Worm (Caenorhabditis elegans) whole organism, L4 larva: ENCODE measurements around the gene atf-4.

Source experiments
- F44E2.7 ChIP-seq: fragments of 200-800 bp; sonication (Bioruptor generic); IDR thresholded peaks from 2 replicates; pipeline ENCODE4 v2.1.2; 2022; ENCODE audit warnings: missing genetic modification characterization, missing compliant biosample characterization
- ZK337.2 ChIP-seq: fragments of 200-800 bp; sonication (Bioruptor generic); IDR thresholded peaks from 2 replicates; pipeline ENCODE4 v1.3.6; 2022; ENCODE audit warnings: missing genetic modification reagents, missing genetic modification characterization, missing compliant biosample characterization
- daf-12 ChIP-seq: fragments of 150-350 bp; optimal IDR thresholded peaks from 2 replicates; lab custom pipeline; 2014; ENCODE audit warnings: missing biosample characterization, missing genetic modification reagents, missing genetic modification characterization
- lin-39 ChIP-seq: fragments of 150-350 bp; optimal IDR thresholded peaks from 2 replicates; lab custom pipeline; 2014; ENCODE audit warnings: missing biosample characterization, missing genetic modification reagents, missing genetic modification characterization
- nhr-237 ChIP-seq: sonication (generic microtip); optimal IDR thresholded peaks from 2 replicates; lab custom pipeline; 2017; ENCODE audit warnings: missing biosample characterization, missing genetic modification characterization
- nhr-25 ChIP-seq: sonication (generic microtip); optimal IDR thresholded peaks from 2 replicates; lab custom pipeline; 2017; ENCODE audit warnings: missing genetic modification characterization, mild to moderate bottlenecking, missing compliant biosample characterization, antibody characterized with exemption, moderate library complexity, borderline replicate concordance; ENCODE audit not compliant: insufficient read depth
- nhr-48 ChIP-seq: sonication (generic microtip); optimal IDR thresholded peaks from 2 replicates; lab custom pipeline; 2016; ENCODE audit warnings: mild to moderate bottlenecking, missing genetic modification characterization, missing compliant biosample characterization

DNA sequence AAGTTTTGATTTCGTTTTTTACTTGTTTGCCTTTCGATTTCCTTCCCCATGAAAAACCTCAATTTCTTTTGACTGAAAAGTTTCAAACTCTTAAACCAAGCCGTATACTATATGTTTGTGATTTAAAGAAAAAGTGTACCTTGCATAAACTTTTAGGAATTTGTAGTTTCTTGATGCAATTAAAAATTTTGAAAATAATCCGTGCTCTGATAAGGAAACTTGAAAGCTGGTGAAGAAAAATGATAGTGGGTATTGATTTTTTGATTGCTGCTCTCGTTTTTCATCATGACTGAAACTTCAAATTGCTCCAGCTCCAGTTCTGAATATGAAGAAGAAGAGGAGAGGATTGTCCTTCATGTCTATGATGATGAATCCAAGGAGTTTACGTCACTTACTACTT is 38.4 kb upstream of the atf-4 start, which contains the start of gene acd-3:
- no peak for TF ChIP-seq nhr-48
- TF ChIP-seq daf-12 (tag; lab: Kevin White, UChicago) = no peak
- no peak for TF ChIP-seq F44E2.7 (GFP tag; lab: Robert Waterston, UW)
- TF ChIP-seq lin-39 (tag; lab: Kevin White, UChicago) = no peak
- TF ChIP-seq nhr-237 (tag; lab: Kevin White, UChicago) = no peak
- TF ChIP-seq nhr-25 (tag; lab: Kevin White, UChicago) = no peak
- no peak for TF ChIP-seq ZK337.2 (GFP tag; lab: Robert Waterston, UW)
